Fruit fly (Drosophila melanogaster) whole organism, wandering third instar larva: ENCODE measurements around the gene Rrp40.

Experiments
- CG32264 ChIP-seq: fragments of 200-800 bp; sonication (Bioruptor generic); optimal IDR thresholded peaks from 2 replicates; lab custom pipeline; 2016; ENCODE audit warnings: missing biosample characterization, missing genetic modification characterization
- CG9705 ChIP-seq: fragments of 200-800 bp; sonication (Bioruptor generic); optimal IDR thresholded peaks from 2 replicates; lab custom pipeline; 2018; ENCODE audit warnings: missing biosample characterization, mild to moderate bottlenecking, missing genetic modification characterization
- CrebA ChIP-seq: fragments of 200-800 bp; sonication (Bioruptor generic); optimal IDR thresholded peaks from 2 replicates; lab custom pipeline; 2016; ENCODE audit warnings: missing biosample characterization, mild to moderate bottlenecking, missing genetic modification characterization, borderline replicate concordance
- Dfd ChIP-seq: fragments of >200 bp; optimal IDR thresholded peaks from 2 replicates; lab custom pipeline; 2017; ENCODE audit warnings: missing biosample characterization, missing genetic modification characterization
- Dif ChIP-seq: fragments of 200-275, 200-300 bp; sonication (Bioruptor generic); optimal IDR thresholded peaks from 2 replicates; lab custom pipeline; 2018; ENCODE audit warnings: missing biosample characterization, missing genetic modification characterization; ENCODE audit not compliant: partially characterized antibody
- GATAd ChIP-seq: sonication (Bioruptor generic); optimal IDR thresholded peaks from 2 replicates; lab custom pipeline; 2016; ENCODE audit warnings: missing biosample characterization, missing genetic modification characterization
- HLH106 ChIP-seq: fragments of 200-800 bp; optimal IDR thresholded peaks from 3 replicates; lab custom pipeline; 2019; ENCODE audit warnings: missing biosample characterization, mild to moderate bottlenecking, missing genetic modification characterization, moderate library complexity
- Hnf4 ChIP-seq: fragments of 200-800 bp; sonication (Bioruptor generic); optimal IDR thresholded peaks from 2 replicates; lab custom pipeline; 2016; ENCODE audit warnings: missing biosample characterization, mild to moderate bottlenecking, missing genetic modification characterization
- Hr78 ChIP-seq: fragments of >200 bp; optimal IDR thresholded peaks from 2 replicates; lab custom pipeline; 2017; ENCODE audit warnings: missing biosample characterization, missing genetic modification characterization
- Hr83 ChIP-seq: fragments of 200-300 bp; sonication (Bioruptor generic); optimal IDR thresholded peaks from 2 replicates; lab custom pipeline; 2016; ENCODE audit warnings: missing biosample characterization, mild to moderate bottlenecking, missing genetic modification characterization, moderate library complexity; ENCODE audit not compliant: poor library complexity, severe bottlenecking
- Jra ChIP-seq: sonication (Bioruptor generic); optimal IDR thresholded peaks from 2 replicates; lab custom pipeline; 2016; ENCODE audit warnings: missing biosample characterization, missing genetic modification characterization
- Mio ChIP-seq: sonication (Bioruptor generic); optimal IDR thresholded peaks from 2 replicates; lab custom pipeline; 2016; ENCODE audit warnings: missing biosample characterization, missing genetic modification characterization
- Myc ChIP-seq: fragments of >200 bp; optimal IDR thresholded peaks from 2 replicates; lab custom pipeline; 2017
- N ChIP-seq: fragments of >200 bp; optimal IDR thresholded peaks from 2 replicates; lab custom pipeline; 2018; ENCODE audit warnings: missing biosample characterization, missing external identifiers, missing genetic modification characterization
- OdsH ChIP-seq: fragments of 200-800 bp; sonication (Bioruptor generic); optimal IDR thresholded peaks from 2 replicates; lab custom pipeline; 2016; ENCODE audit warnings: missing biosample characterization, mild to moderate bottlenecking, missing genetic modification characterization
- Rel ChIP-seq, 2 experiments: fragments of 200-800 bp; sonication (Bioruptor generic) in 1 of 2; optimal IDR thresholded peaks; 2 replicates in 1 of 2; 3 replicates in 1 of 2; lab custom pipeline; 2016 to 2019; ENCODE audit warnings: mild to moderate bottlenecking in 2 of 2, missing biosample characterization in 2 of 2, missing genetic modification characterization in 2 of 2, moderate library complexity in 1 of 2
- Sp1 ChIP-seq: fragments of 200-800 bp; sonication (Bioruptor generic); optimal IDR thresholded peaks from 3 replicates; lab custom pipeline; 2019; ENCODE audit warnings: missing biosample characterization, mild to moderate bottlenecking, missing genetic modification characterization, moderate library complexity
- Vsx2 ChIP-seq: fragments of 200-300, 225-300 bp; sonication (Bioruptor generic); optimal IDR thresholded peaks from 2 replicates; lab custom pipeline; 2018; ENCODE audit warnings: missing biosample characterization, missing genetic modification characterization; ENCODE audit not compliant: partially characterized antibody
- br ChIP-seq: fragments of 200-800 bp; sonication (Bioruptor generic); optimal IDR thresholded peaks from 2 replicates; lab custom pipeline; 2016; ENCODE audit warnings: missing biosample characterization, missing genetic modification characterization
- brk ChIP-seq: fragments of 200-800 bp; sonication (Bioruptor generic); optimal IDR thresholded peaks from 2 replicates; lab custom pipeline; 2016; ENCODE audit warnings: missing biosample characterization, mild to moderate bottlenecking, missing genetic modification characterization
- dl ChIP-seq, 2 experiments: fragments of 175-275, 200-275 bp in 1 of 2; fragments of 200-275 bp in 1 of 2; sonication (Bioruptor generic); optimal IDR thresholded peaks; lab custom pipeline; 2018; ENCODE audit warnings: mild to moderate bottlenecking in 2 of 2, missing biosample characterization in 2 of 2, missing genetic modification characterization in 2 of 2, moderate library complexity in 2 of 2; ENCODE audit not compliant: partially characterized antibody in 2 of 2, insufficient read depth in 1 of 2
- dmrt93B ChIP-seq: fragments of 200-800 bp; sonication (Bioruptor generic); optimal IDR thresholded peaks from 2 replicates; lab custom pipeline; 2018; ENCODE audit warnings: missing biosample characterization, mild to moderate bottlenecking, missing genetic modification characterization
- dsf ChIP-seq: sonication (Bioruptor generic); optimal IDR thresholded peaks from 2 replicates; lab custom pipeline; 2016; ENCODE audit warnings: missing biosample characterization, missing genetic modification characterization, borderline replicate concordance
- ey ChIP-seq: fragments of 200-800 bp; sonication (Bioruptor generic); optimal IDR thresholded peaks from 2 replicates; lab custom pipeline; 2016; ENCODE audit warnings: missing biosample characterization, missing genetic modification characterization
- foxo ChIP-seq, 2 experiments: fragments of 200-800 bp; sonication (Bioruptor generic); optimal IDR thresholded peaks; 2 replicates in 1 of 2; 3 replicates in 1 of 2; lab custom pipeline; 2016 to 2017; ENCODE audit warnings: missing biosample characterization in 2 of 2, missing genetic modification characterization in 2 of 2
- fru ChIP-seq: fragments of 200-800 bp; sonication (Bioruptor generic); optimal IDR thresholded peaks from 3 replicates; lab custom pipeline; 2016; ENCODE audit warnings: missing biosample characterization, mild to moderate bottlenecking, missing genetic modification characterization
- h ChIP-seq: fragments of 200-800 bp; sonication (Bioruptor generic); optimal IDR thresholded peaks from 3 replicates; lab custom pipeline; 2016; ENCODE audit warnings: missing biosample characterization, mild to moderate bottlenecking, missing genetic modification characterization
- psq ChIP-seq: fragments of 200-800 bp; sonication (Bioruptor generic); optimal IDR thresholded peaks from 3 replicates; lab custom pipeline; 2017; ENCODE audit warnings: missing biosample characterization, mild to moderate bottlenecking, missing genetic modification characterization, moderate library complexity
- rgr ChIP-seq: fragments of 200-800 bp; sonication (Bioruptor generic); optimal IDR thresholded peaks from 3 replicates; lab custom pipeline; 2016; ENCODE audit warnings: missing biosample characterization, mild to moderate bottlenecking, missing genetic modification characterization
- sage ChIP-seq: fragments of 200-800 bp; sonication (Bioruptor generic); optimal IDR thresholded peaks from 2 replicates; lab custom pipeline; 2016; ENCODE audit warnings: missing biosample characterization, mild to moderate bottlenecking, missing genetic modification characterization
- sv ChIP-seq: fragments of 200-800 bp; sonication (Bioruptor generic); optimal IDR thresholded peaks from 3 replicates; lab custom pipeline; 2016; ENCODE audit warnings: missing biosample characterization, missing genetic modification characterization
- tai ChIP-seq: sonication (Bioruptor generic); optimal IDR thresholded peaks from 2 replicates; lab custom pipeline; 2016; ENCODE audit warnings: missing biosample characterization, missing genetic modification characterization
- usp ChIP-seq: fragments of >200 bp; optimal IDR thresholded peaks from 2 replicates; lab custom pipeline; 2017; ENCODE audit warnings: missing biosample characterization, missing genetic modification characterization
- woc ChIP-seq: sonication (Bioruptor generic); optimal IDR thresholded peaks from 2 replicates; lab custom pipeline; 2016; ENCODE audit warnings: missing biosample characterization, mild to moderate bottlenecking, missing genetic modification characterization

Gene Rrp40

dm6 chr2L:1719971-1720370, 8.6 kb upstream of the Rrp40 start:
- TF ChIP-seq Rel (GFP tag; optimal IDR thresholded peaks at IDR 0.05; lab: Kevin White, UChicago), result no peak
- peak; percentile 41 for TF ChIP-seq Rel (tag; optimal IDR thresholded peaks at IDR 0.05; lab: Kevin White, UChicago)
- TF ChIP-seq usp, result no peak

dm6 chr2L:1720846-1721506, 7.6 kb upstream of the Rrp40 start:
- TF ChIP-seq sv (no peak), h (GFP tag; lab: Kevin White, UChicago) (peak; percentile 81), Rel (GFP tag; optimal IDR thresholded peaks at IDR 0.05; lab: Kevin White, UChicago) (no peak), Rel (tag; optimal IDR thresholded peaks at IDR 0.05; lab: Kevin White, UChicago) (peak; percentile 90), HLH106 (tag; lab: Kevin White, UChicago) (peak; percentile 26)

- TF ChIP-seq GATAd (GFP tag; lab: Kevin White, UChicago), result no peak
- no peak for TF ChIP-seq Hr83 (GFP tag; lab: Kevin White, UChicago)
- no peak for TF ChIP-seq Mio
- no peak for TF ChIP-seq usp
- no peak for TF ChIP-seq ey
- TF ChIP-seq dmrt93B (GFP tag; lab: Kevin White, UChicago), result no peak
- no peak for TF ChIP-seq woc (GFP tag; lab: Kevin White, UChicago)
- no peak for TF ChIP-seq sage (GFP tag; lab: Kevin White, UChicago)
- TF ChIP-seq fru (GFP tag; lab: Kevin White, UChicago), result no peak
- no peak for TF ChIP-seq tai
- no peak for TF ChIP-seq dl (GFP tag; optimal IDR thresholded peaks at IDR 0.05; lab: Kevin White, UChicago; ENCODE audit: insufficient read depth in 1 of 2, partially characterized antibody in 2 of 2)
- no peak for TF ChIP-seq Dif (GFP tag; lab: Kevin White, UChicago)
- TF ChIP-seq Dfd (GFP tag; lab: Kevin White, UChicago), result no peak
- TF ChIP-seq Sp1 (GFP tag; lab: Kevin White, UChicago), result no peak
- TF ChIP-seq rgr (GFP tag; lab: Kevin White, UChicago), result no peak
- TF ChIP-seq sv, result no peak
- no peak for TF ChIP-seq HLH106 (tag; lab: Kevin White, UChicago)
- no peak for TF ChIP-seq Hnf4 (GFP tag; lab: Kevin White, UChicago)
- TF ChIP-seq OdsH (GFP tag; lab: Kevin White, UChicago), result no peak
- TF ChIP-seq, all 38 proteins: peak for 0
Measured at dm6 chr2L:1722260-1722659, 6.3 kb upstream of the Rrp40 start.

- TF ChIP-seq Dfd (GFP tag; lab: Kevin White, UChicago) (no peak), woc (GFP tag; lab: Kevin White, UChicago) (peak; percentile 56), fru (GFP tag; lab: Kevin White, UChicago) (peak; percentile 38), foxo (GFP tag; optimal IDR thresholded peaks at IDR 0.05; lab: Kevin White, UChicago) (peak in 1 of 2 experiments; percentile 18), dl (GFP tag; optimal IDR thresholded peaks at IDR 0.05; lab: Kevin White, UChicago; ENCODE audit: insufficient read depth in 1 of 2, partially characterized antibody in 2 of 2) (no peak), ey (peak; percentile 15), h (GFP tag; lab: Kevin White, UChicago) (peak; percentile 9)
Measured at dm6 chr2L:1723135-1723936, 5.2 kb upstream of the Rrp40 start.

- TF ChIP-seq Vsx2 (GFP tag; lab: Kevin White, UChicago) (no peak), woc (GFP tag; lab: Kevin White, UChicago) (no peak), rgr (GFP tag; lab: Kevin White, UChicago) (peak; percentile 45), CG9705 (GFP tag; lab: Kevin White, UChicago) (no peak), usp (no peak), fru (GFP tag; lab: Kevin White, UChicago) (no peak), Rel (GFP tag; optimal IDR thresholded peaks at IDR 0.05; lab: Kevin White, UChicago) (no peak), Rel (tag; optimal IDR thresholded peaks at IDR 0.05; lab: Kevin White, UChicago) (peak; percentile 87), Jra (GFP tag; lab: Kevin White, UChicago) (no peak), Dif (GFP tag; lab: Kevin White, UChicago) (no peak), Sp1 (GFP tag; lab: Kevin White, UChicago) (peak; percentile 53), br (GFP tag; lab: Kevin White, UChicago) (no peak), Myc (peak; percentile 10), Hnf4 (GFP tag; lab: Kevin White, UChicago) (no peak), sage (GFP tag; lab: Kevin White, UChicago) (no peak), Hr78 (GFP tag; lab: Kevin White, UChicago) (no peak), psq (GFP tag; lab: Kevin White, UChicago) (no peak), N (GFP tag; lab: Kevin White, UChicago) (no peak), brk (peak; percentile 44), CrebA (GFP tag; lab: Kevin White, UChicago) (no peak), CG32264 (GFP tag; lab: Kevin White, UChicago) (no peak), HLH106 (tag; lab: Kevin White, UChicago) (peak; percentile 16), dsf (GFP tag; lab: Kevin White, UChicago) (no peak), GATAd (GFP tag; lab: Kevin White, UChicago) (no peak), foxo (GFP tag; optimal IDR thresholded peaks at IDR 0.05; lab: Kevin White, UChicago) (peak in 1 of 2 experiments; percentile 15), Mio (no peak), Dfd (GFP tag; lab: Kevin White, UChicago) (no peak)
Measured at dm6 chr2L:1723937-1724591, 4.5 kb upstream of the Rrp40 start, which contains the start of gene Rim2. Gene Rim2, minus strand, starts transcription at chr2L:1724388.
